Worm (Caenorhabditis elegans) whole organism, early embryonic: ENCODE measurements around the gene fbxb-55.

Source experiments
- B0310.2 ChIP-seq: sonication (generic microtip); optimal IDR thresholded peaks from 2 replicates; lab custom pipeline; 2016; ENCODE audit warnings: mild to moderate bottlenecking, missing genetic modification characterization, missing compliant biosample characterization
- aly-1 ChIP-seq: sonication (generic microtip); optimal IDR thresholded peaks from 2 replicates; lab custom pipeline; 2016; ENCODE audit warnings: missing genetic modification characterization, missing compliant biosample characterization
- ama-1 ChIP-seq: fragments of 150-350 bp; optimal IDR thresholded peaks from 2 replicates; lab custom pipeline; 2014
- ceh-36 ChIP-seq: sonication (generic microtip); optimal IDR thresholded peaks from 2 replicates; lab custom pipeline; 2016; ENCODE audit warnings: missing genetic modification characterization, inconsistent platforms, missing compliant biosample characterization
- sea-1 ChIP-seq: fragments of 200-800 bp; sonication (Bioruptor generic); conservative IDR thresholded peaks from 2 replicates; pipeline ENCODE4 v1.3.6; 2022; ENCODE audit warnings: missing genetic modification characterization, missing compliant biosample characterization

ce11 chrIV:4047628-4048027 lies 21.0 kb upstream of the fbxb-55 start:
- TF ChIP-seq ama-1 (lab: Kevin White, UChicago), result no peak
- no peak for TF ChIP-seq ceh-36 (tag; lab: Kevin White, UChicago)
- TF ChIP-seq aly-1 (tag; lab: Kevin White, UChicago), result no peak
- TF ChIP-seq B0310.2 (tag; lab: Kevin White, UChicago), result no peak
- TF ChIP-seq sea-1 (GFP tag; lab: Robert Waterston, UW), result no peak
